Worm (Caenorhabditis elegans): ENCODE data around the gene C47D2.1.

Gene C47D2.1

DNA sequence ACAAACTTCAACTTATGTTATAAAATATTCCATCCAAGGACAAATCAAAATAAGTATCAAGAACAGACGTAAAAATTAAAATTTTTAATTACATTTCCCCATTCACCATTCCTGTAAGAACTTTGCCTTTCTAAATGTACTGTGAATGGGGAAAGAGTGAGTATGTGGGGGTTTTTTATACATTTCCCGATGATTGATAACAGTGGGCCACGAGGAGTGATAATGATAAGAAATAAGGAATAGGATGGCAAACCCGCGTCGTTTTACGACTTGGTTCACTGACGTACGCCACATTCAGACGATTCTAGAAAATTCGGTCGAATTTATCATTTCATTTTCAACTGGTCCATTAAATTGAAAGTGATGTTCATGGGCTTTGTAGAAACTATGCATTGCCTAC, 3.9 kb upstream of the C47D2.1 start, which contains the start of gene cdd-1 (continued):
- TF ChIP-seq pha-4 (GFP tag; IDR thresholded peaks at IDR 0.05) (no peak), pha-4 (tag; optimal IDR thresholded peaks at IDR 0.05) (no peak), daf-12 (tag; optimal IDR thresholded peaks at IDR 0.05) (no peak), madf-9 (GFP tag; conservative IDR thresholded peaks at IDR 0.05) (no peak), nhr-111 (GFP tag; optimal IDR thresholded peaks at IDR 0.05) (no peak), zfp-3 (GFP tag; conservative IDR thresholded peaks at IDR 0.05) (no peak), F44E2.7 (GFP tag; IDR thresholded peaks at IDR 0.05) (no peak), tag-97 (GFP tag; IDR thresholded peaks at IDR 0.05) (no peak), nhr-77 (tag; optimal IDR thresholded peaks at IDR 0.05) (peak; percentile 54), ceh-28 (tag; optimal IDR thresholded peaks at IDR 0.05) (no peak)

DNA sequence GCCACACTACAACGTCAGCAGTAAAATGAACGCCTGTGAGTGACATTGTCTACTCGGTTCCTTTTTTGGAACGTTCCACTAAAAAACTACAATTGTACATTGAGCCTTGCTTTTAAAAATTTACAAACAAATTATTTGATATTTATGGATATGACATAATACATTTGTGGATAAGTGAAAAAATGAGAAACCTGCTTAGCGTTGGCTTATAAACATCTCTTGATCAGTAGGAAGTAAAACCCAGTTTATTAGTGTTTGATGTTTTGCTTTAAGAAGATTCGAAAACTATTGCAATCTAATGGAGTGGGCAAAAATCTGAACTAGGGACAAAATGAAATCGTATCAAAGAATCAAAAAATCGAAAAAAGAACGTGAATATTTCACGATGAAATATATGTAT, 2.1 kb downstream of the C47D2.1 start:
- TF ChIP-seq aha-1 (tag): peak; percentile 42
- TF ChIP-seq unc-62 (GFP tag; optimal IDR thresholded peaks at IDR 0.05 in 1 of 2): peak in 1 of 2 experiments; percentile 90
- no peak for TF ChIP-seq unc-62 (tag; optimal IDR thresholded peaks at IDR 0.05)
- TF ChIP-seq ama-1 (optimal IDR thresholded peaks at IDR 0.05): no peak

DNA sequence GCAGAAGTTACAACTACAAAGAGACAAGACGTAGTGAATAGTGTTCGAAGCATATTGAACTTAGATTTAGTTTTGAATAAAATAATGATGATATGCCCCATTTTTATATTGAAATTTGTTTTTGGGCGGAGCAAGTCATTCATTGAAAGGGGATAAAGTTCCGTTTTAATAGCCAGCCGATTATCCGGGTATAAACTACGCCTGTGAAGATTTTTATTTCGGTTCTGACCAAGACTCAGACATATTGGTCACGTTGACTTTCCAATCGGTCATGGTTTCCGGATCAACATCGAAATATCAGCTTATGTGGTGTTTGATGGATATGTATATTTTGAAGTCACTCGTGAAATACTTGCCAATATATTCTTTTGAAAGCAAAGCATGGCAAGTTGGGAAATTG, 3.8 kb downstream of the C47D2.1 start, which contains the start of gene K02A6.4:
K02A6.4 (minus strand) TSS at position 101 of the 400 bp plus-strand sequence.
- TF ChIP-seq ceh-20 (GFP tag; IDR thresholded peaks at IDR 0.05) (no peak), lim-7 (GFP tag; IDR thresholded peaks at IDR 0.05) (no peak), dpl-1 (GFP tag; optimal IDR thresholded peaks at IDR 0.05) (no peak), nhr-25 (tag; optimal IDR thresholded peaks at IDR 0.05; ENCODE audit: borderline replicate concordance, insufficient read depth) (no peak), mxl-2 (GFP tag; conservative IDR thresholded peaks at IDR 0.05) (no peak)

ce11 chrX:8219428-8219827, 4.6 kb downstream of the C47D2.1 start, which contains the start of gene K02A6.1:
K02A6.1 (plus strand) TSS chrX:8219728.
- TF ChIP-seq lin-38 (GFP tag; IDR thresholded peaks at IDR 0.05): no peak
- TF ChIP-seq ceh-20 (GFP tag; IDR thresholded peaks at IDR 0.05): no peak
- TF ChIP-seq F37D6.2 (tag; optimal IDR thresholded peaks at IDR 0.05): no peak
- no peak for TF ChIP-seq ceh-32 (tag; optimal IDR thresholded peaks at IDR 0.05; ENCODE audit: poor library complexity)

DNA sequence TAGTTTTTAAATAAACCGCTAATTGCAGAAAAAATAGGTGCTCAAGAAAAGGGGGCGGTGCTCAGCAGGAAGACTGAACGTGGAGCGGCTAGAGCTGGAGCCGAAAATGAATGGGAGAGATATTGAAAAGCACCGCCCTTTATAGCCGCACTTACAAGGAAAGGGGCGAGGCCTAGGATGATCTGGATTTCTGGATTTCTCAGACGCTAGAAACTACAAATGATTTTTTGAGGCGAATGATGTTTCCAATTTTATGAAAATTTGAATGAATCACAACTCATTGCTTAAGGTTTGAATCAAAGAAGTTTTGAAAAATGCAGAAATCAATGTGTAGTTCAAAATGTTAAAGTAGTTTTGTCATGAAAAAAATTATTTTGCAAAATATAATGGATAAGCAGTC, 10.1 kb downstream of the C47D2.1 start, which contains the start of gene K02A6.2:
K02A6.2 (minus strand) TSS at position 101 of the 400 bp plus-strand sequence.
- TF ChIP-seq lin-39 (tag; optimal IDR thresholded peaks at IDR 0.05) (no peak), ceh-32 (tag; optimal IDR thresholded peaks at IDR 0.05; ENCODE audit: poor library complexity) (no peak), lin-29 (GFP tag; IDR thresholded peaks at IDR 0.05) (no peak), fos-1 (tag; optimal IDR thresholded peaks at IDR 0.05) (no peak), T26A8.4 (GFP tag; IDR thresholded peaks at IDR 0.05) (no peak), daf-12 (tag; optimal IDR thresholded peaks at IDR 0.05) (no peak), fkh-10 (GFP tag; optimal IDR thresholded peaks at IDR 0.05) (no peak), ZK546.5 (tag; optimal IDR thresholded peaks at IDR 0.05) (no peak), nhr-77 (tag; optimal IDR thresholded peaks at IDR 0.05) (no peak), dmd-9 (GFP tag; IDR thresholded peaks at IDR 0.05) (no peak), unc-130 (GFP tag; optimal IDR thresholded peaks at IDR 0.05) (no peak)

ce11 chrX:8229221-8229620, 14.4 kb downstream of the C47D2.1 start:
- TF ChIP-seq aha-1 (tag) (peak; percentile 81), unc-62 (GFP tag; optimal IDR thresholded peaks at IDR 0.05 in 1 of 2) (peak in 1 of 2 experiments; percentile 53), unc-62 (tag; optimal IDR thresholded peaks at IDR 0.05) (no peak), F37D6.2 (tag; optimal IDR thresholded peaks at IDR 0.05) (no peak)

DNA sequence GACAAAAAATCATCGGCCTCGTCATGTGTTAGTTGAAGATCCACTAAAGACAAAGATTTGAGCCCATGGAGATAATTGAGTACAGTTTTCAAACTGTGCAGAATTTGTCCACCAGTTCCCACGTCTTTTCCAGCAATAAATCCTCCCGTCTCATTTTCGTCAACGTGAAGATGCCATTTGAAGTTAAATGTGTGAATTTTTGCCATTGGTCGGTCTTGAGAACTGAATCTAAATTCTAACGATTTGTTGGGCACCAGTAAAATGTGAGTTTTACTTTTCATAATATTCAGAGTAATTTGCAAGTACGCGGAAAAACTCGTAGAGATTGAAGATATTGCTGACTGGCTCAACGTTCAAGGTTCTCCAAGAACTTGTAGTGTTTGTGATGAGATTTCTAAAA, 15.7 kb downstream of the C47D2.1 start:
- TF ChIP-seq nhr-48 (tag; optimal IDR thresholded peaks at IDR 0.05) (no peak), duxl-1 (tag; optimal IDR thresholded peaks at IDR 0.05; ENCODE audit: poor library complexity) (no peak), nhr-6 (tag; optimal IDR thresholded peaks at IDR 0.05) (no peak), hlh-11 (tag; optimal IDR thresholded peaks at IDR 0.05) (no peak), zag-1 (tag; optimal IDR thresholded peaks at IDR 0.05) (no peak), lin-38 (GFP tag; IDR thresholded peaks at IDR 0.05) (no peak), unc-62 (GFP tag; optimal IDR thresholded peaks at IDR 0.05 in 1 of 2) (peak in 1 of 2 experiments; percentile 96), unc-62 (tag; optimal IDR thresholded peaks at IDR 0.05) (no peak), mdl-1 (tag; optimal IDR thresholded peaks at IDR 0.05) (no peak), mxl-2 (GFP tag; conservative IDR thresholded peaks at IDR 0.05) (no peak), aha-1 (tag) (peak; percentile 34), dpl-1 (GFP tag; optimal IDR thresholded peaks at IDR 0.05) (no peak), nhr-28 (tag; optimal IDR thresholded peaks at IDR 0.05) (no peak), lin-29 (GFP tag; IDR thresholded peaks at IDR 0.05) (no peak), ZK546.5 (tag; optimal IDR thresholded peaks at IDR 0.05) (no peak), ztf-7 (tag; optimal IDR thresholded peaks at IDR 0.05) (no peak), hlh-30 (tag; optimal IDR thresholded peaks at IDR 0.05; ENCODE audit: insufficient read depth) (no peak), fkh-10 (GFP tag; optimal IDR thresholded peaks at IDR 0.05) (no peak)
